Worm (Caenorhabditis elegans) whole organism, young adult: ENCODE results near the gene E02H4.8.
A peak's percentile ranks its signal among the peaks of the same experiment; 100 is the strongest.

Experiments used
- B0019.2 ChIP-seq: fragments of 200-800 bp; sonication (Bioruptor generic); conservative IDR thresholded peaks from 2 replicates; pipeline ENCODE4 v1.3.6; 2022; ENCODE audit warnings: missing genetic modification reagents, missing genetic modification characterization, missing compliant biosample characterization
- C06A6.2 ChIP-seq: fragments of 200-800 bp; sonication (Bioruptor generic); conservative IDR thresholded peaks from 2 replicates; pipeline ENCODE4 v1.3.6; 2022; ENCODE audit warnings: missing genetic modification characterization, missing compliant biosample characterization
- F23B12.7 ChIP-seq: sonication (generic microtip); optimal IDR thresholded peaks from 2 replicates; lab custom pipeline; 2017; ENCODE audit warnings: missing genetic modification characterization, mild to moderate bottlenecking, missing compliant biosample characterization, antibody characterized with exemption, moderate library complexity; ENCODE audit not compliant: insufficient read depth
- F33H1.4 ChIP-seq: fragments of 200-800 bp; sonication (Bioruptor generic); IDR thresholded peaks from 2 replicates; pipeline ENCODE4 v1.3.6; 2022; ENCODE audit warnings: missing genetic modification reagents, missing genetic modification characterization, missing compliant biosample characterization
- F37B4.10 ChIP-seq: fragments of 200-800 bp; sonication (Bioruptor generic); IDR thresholded peaks from 2 replicates; pipeline ENCODE4 v1.3.6; 2022; ENCODE audit warnings: missing genetic modification characterization, missing compliant biosample characterization
- F57A8.1 ChIP-seq: fragments of 200-800 bp; sonication (Bioruptor generic); optimal IDR thresholded peaks from 2 replicates; lab custom pipeline; 2018; ENCODE audit warnings: mild to moderate bottlenecking, missing genetic modification characterization, moderate library complexity, missing compliant biosample characterization
- Y56A3A.18 ChIP-seq: fragments of 200-800 bp; sonication (Bioruptor generic); IDR thresholded peaks from 2 replicates; pipeline ENCODE4 v1.3.6; 2022; ENCODE audit warnings: missing genetic modification reagents, missing genetic modification characterization, missing compliant biosample characterization
- aptf-2 ChIP-seq: fragments of 200-800 bp; sonication (Bioruptor generic); conservative IDR thresholded peaks from 2 replicates; pipeline ENCODE4 v1.3.6; 2022; ENCODE audit warnings: missing genetic modification reagents, missing genetic modification characterization, missing compliant biosample characterization
- atf-7 ChIP-seq: sonication (generic microtip); optimal IDR thresholded peaks from 2 replicates; lab custom pipeline; 2017; ENCODE audit warnings: mild to moderate bottlenecking, missing genetic modification characterization, missing compliant biosample characterization
- athp-1 ChIP-seq: sonication (generic microtip); optimal IDR thresholded peaks from 2 replicates; lab custom pipeline; 2017; ENCODE audit warnings: mild to moderate bottlenecking, missing genetic modification characterization, missing compliant biosample characterization
- ccch-3 ChIP-seq: fragments of 200-800 bp; sonication (Bioruptor generic); optimal IDR thresholded peaks from 2 replicates; lab custom pipeline; 2018; ENCODE audit warnings: mild to moderate bottlenecking, missing genetic modification characterization, missing compliant biosample characterization
- cebp-1 ChIP-seq, 2 experiments: fragments of 200-800 bp in 1 of 2; sonication (Bioruptor generic) in 1 of 2; sonication (generic microtip) in 1 of 2; IDR thresholded peaks in 1 of 2; optimal IDR thresholded peaks in 1 of 2; 2 replicates each; pipeline versions ENCODE4 v1.3.6 to Lab custom; 2017 to 2022; ENCODE audit warnings: missing compliant biosample characterization in 2 of 2, missing genetic modification characterization in 2 of 2, mild to moderate bottlenecking in 1 of 2, missing genetic modification reagents in 1 of 2, moderate library complexity in 1 of 2
- ceh-27 ChIP-seq: fragments of 200-800 bp; sonication (Bioruptor generic); optimal IDR thresholded peaks from 2 replicates; lab custom pipeline; 2018; ENCODE audit warnings: mild to moderate bottlenecking, missing genetic modification characterization, moderate library complexity, missing compliant biosample characterization
- dpff-1 ChIP-seq: sonication (generic microtip); optimal IDR thresholded peaks from 2 replicates; lab custom pipeline; 2017; ENCODE audit warnings: mild to moderate bottlenecking, missing genetic modification characterization, missing compliant biosample characterization
- ets-4 ChIP-seq: fragments of 200-800 bp; sonication (Bioruptor generic); optimal IDR thresholded peaks from 2 replicates; lab custom pipeline; 2018; ENCODE audit warnings: mild to moderate bottlenecking, missing genetic modification characterization, missing compliant biosample characterization
- fkh-3 ChIP-seq: sonication (generic microtip); optimal IDR thresholded peaks from 2 replicates; lab custom pipeline; 2016; ENCODE audit warnings: mild to moderate bottlenecking, missing genetic modification characterization, missing compliant biosample characterization
- him-1 ChIP-seq: sonication (generic microtip); optimal IDR thresholded peaks from 2 replicates; lab custom pipeline; 2016; ENCODE audit warnings: missing genotype, missing genetic modification reagents, missing genetic modification characterization, missing compliant biosample characterization
- hlh-26 ChIP-seq: fragments of 200-800 bp; sonication (Bioruptor generic); conservative IDR thresholded peaks from 2 replicates; pipeline ENCODE4 v1.3.6; 2022; ENCODE audit warnings: missing genetic modification reagents, missing genetic modification characterization, missing compliant biosample characterization
- lir-1 ChIP-seq: fragments of 200-800 bp; sonication (Bioruptor generic); conservative IDR thresholded peaks from 2 replicates; pipeline ENCODE4 v1.3.6; 2022; ENCODE audit warnings: missing genetic modification reagents, missing genetic modification characterization, missing compliant biosample characterization
- madf-8 ChIP-seq: fragments of 200-800 bp; sonication (Bioruptor generic); conservative IDR thresholded peaks from 2 replicates; pipeline ENCODE4 v1.3.6; 2022; ENCODE audit warnings: missing genetic modification reagents, missing genetic modification characterization, missing compliant biosample characterization
- mcd-1 ChIP-seq: fragments of 200-800 bp; sonication (Bioruptor generic); IDR thresholded peaks from 2 replicates; pipeline ENCODE4 v1.3.6; 2022; ENCODE audit warnings: missing genetic modification reagents, missing genetic modification characterization, missing compliant biosample characterization
- mxl-1 ChIP-seq: sonication (generic microtip); optimal IDR thresholded peaks from 2 replicates; lab custom pipeline; 2016; ENCODE audit warnings: missing genetic modification characterization, missing compliant biosample characterization
- nfya-1 ChIP-seq: sonication (generic microtip); optimal IDR thresholded peaks from 2 replicates; lab custom pipeline; 2017; ENCODE audit warnings: antibody characterized with exemption, missing compliant biosample characterization, missing genetic modification characterization, borderline replicate concordance; ENCODE audit not compliant: insufficient read depth
- nhr-179 ChIP-seq: sonication (generic microtip); optimal IDR thresholded peaks from 2 replicates; lab custom pipeline; 2016; ENCODE audit warnings: mild to moderate bottlenecking, missing genetic modification characterization, missing compliant biosample characterization
- nhr-80 ChIP-seq: sonication (generic microtip); optimal IDR thresholded peaks from 2 replicates; lab custom pipeline; 2016; ENCODE audit warnings: missing genetic modification characterization, missing compliant biosample characterization
- nhr-90 ChIP-seq: sonication (generic microtip); optimal IDR thresholded peaks from 2 replicates; lab custom pipeline; 2016; ENCODE audit warnings: missing genotype, mild to moderate bottlenecking, missing genetic modification characterization, missing compliant biosample characterization
- pha-4 ChIP-seq: fragments of 150-350 bp; sonication (generic microtip); optimal IDR thresholded peaks from 2 replicates; lab custom pipeline; 2014; ENCODE audit warnings: missing biosample characterization, missing genetic modification reagents, missing genetic modification characterization
- rcor-1 ChIP-seq: fragments of 200-800 bp; sonication (Bioruptor generic); IDR thresholded peaks from 2 replicates; pipeline ENCODE4 v1.3.6; 2022; ENCODE audit warnings: missing genetic modification reagents, missing genetic modification characterization, missing compliant biosample characterization
- sptf-2 ChIP-seq: fragments of 200-800 bp; sonication (Bioruptor generic); optimal IDR thresholded peaks from 2 replicates; lab custom pipeline; 2018; ENCODE audit warnings: mild to moderate bottlenecking, missing genetic modification characterization, missing compliant biosample characterization
- ztf-22 ChIP-seq: fragments of 200-800 bp; sonication (Bioruptor generic); optimal IDR thresholded peaks from 2 replicates; lab custom pipeline; 2018; ENCODE audit warnings: mild to moderate bottlenecking, missing genetic modification characterization, moderate library complexity, missing compliant biosample characterization
- ztf-25 ChIP-seq: fragments of 200-800 bp; sonication (Bioruptor generic); IDR thresholded peaks from 2 replicates; pipeline ENCODE4 v1.3.6; 2022; ENCODE audit warnings: missing genetic modification reagents, missing genetic modification characterization, missing compliant biosample characterization
- ztf-6 ChIP-seq: fragments of 200-800 bp; sonication (Bioruptor generic); IDR thresholded peaks from 2 replicates; pipeline ENCODE4 v1.3.6; 2022; ENCODE audit warnings: missing genetic modification reagents, missing genetic modification characterization, missing compliant biosample characterization

The E02H4.8 gene

DNA sequence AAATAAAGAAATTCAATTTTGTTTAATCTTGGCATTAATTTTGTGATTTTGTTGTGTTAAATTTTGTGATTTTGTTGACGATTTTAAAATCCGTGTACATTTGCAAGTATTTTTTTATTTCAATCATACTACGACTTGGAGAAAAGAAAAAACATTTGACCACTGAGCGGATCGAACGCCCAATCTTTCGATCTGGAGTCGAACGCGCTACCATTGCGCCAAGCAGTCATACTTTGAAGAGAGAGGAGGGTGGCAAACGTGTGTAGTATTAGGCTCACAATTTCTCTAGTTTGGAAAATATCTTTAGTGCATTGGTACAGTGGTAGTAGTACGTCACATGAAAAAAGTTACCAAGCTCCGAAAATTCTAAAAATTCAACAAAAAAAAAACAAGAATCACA is 34.6 kb downstream of the E02H4.8 start (continued):
- TF ChIP-seq sptf-2: no peak
- TF ChIP-seq ztf-6 (GFP tag; lab: Robert Waterston, UW): no peak
- TF ChIP-seq atf-7 (tag; lab: Kevin White, UChicago): no peak
- TF ChIP-seq aptf-2 (GFP tag; lab: Robert Waterston, UW): no peak
- no peak for TF ChIP-seq ets-4
- no peak for TF ChIP-seq F37B4.10
- no peak for TF ChIP-seq mcd-1 (GFP tag; lab: Robert Waterston, UW)
- TF ChIP-seq nhr-179 (tag; lab: Kevin White, UChicago): peak; percentile 58
- TF ChIP-seq rcor-1 (GFP tag; lab: Robert Waterston, UW): no peak
- no peak for TF ChIP-seq F33H1.4 (GFP tag; lab: Robert Waterston, UW)
- TF ChIP-seq madf-8: no peak
- TF ChIP-seq ccch-3: no peak
- no peak for TF ChIP-seq fkh-3
- TF ChIP-seq ceh-27: no peak

- TF ChIP-seq mxl-1 (tag; lab: Kevin White, UChicago) (no peak), madf-8 (no peak), him-1 (tag; lab: Kevin White, UChicago) (no peak), ztf-25 (GFP tag; lab: Robert Waterston, UW) (no peak), F37B4.10 (no peak), F57A8.1 (GFP tag; lab: Kevin White, UChicago) (no peak), B0019.2 (GFP tag; lab: Robert Waterston, UW) (no peak), athp-1 (tag; lab: Kevin White, UChicago) (no peak)
Observed at ce11 chrX:14225273-14225672, 38.1 kb downstream of the E02H4.8 start, which contains the start of gene cyp-13B2. Gene cyp-13B2, plus strand, starts transcription at chrX:14225573.

DNA sequence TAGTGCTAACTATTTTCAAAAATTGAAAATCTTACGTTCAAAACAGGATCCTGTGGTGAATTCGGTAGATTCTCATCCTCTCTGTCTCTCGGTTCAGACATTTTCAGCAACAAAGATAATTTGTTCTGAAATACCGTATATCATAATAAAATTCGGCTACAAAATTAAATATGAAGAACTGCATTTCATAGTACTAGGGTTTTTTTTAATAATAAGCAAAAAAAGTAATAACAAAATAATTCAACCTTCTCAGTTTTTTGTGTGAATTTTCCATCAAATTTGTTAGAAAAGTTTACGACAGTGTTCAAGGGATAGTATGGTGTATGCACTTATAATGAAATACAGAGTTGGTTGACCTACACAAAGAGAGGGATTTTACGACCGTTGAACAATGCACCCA is 40.2 kb downstream of the E02H4.8 start, which contains the start of gene K06G5.3:
K06G5.3 (minus strand) TSS at position 101 of the 400 bp plus-strand sequence.
- no peak for TF ChIP-seq nfya-1

DNA sequence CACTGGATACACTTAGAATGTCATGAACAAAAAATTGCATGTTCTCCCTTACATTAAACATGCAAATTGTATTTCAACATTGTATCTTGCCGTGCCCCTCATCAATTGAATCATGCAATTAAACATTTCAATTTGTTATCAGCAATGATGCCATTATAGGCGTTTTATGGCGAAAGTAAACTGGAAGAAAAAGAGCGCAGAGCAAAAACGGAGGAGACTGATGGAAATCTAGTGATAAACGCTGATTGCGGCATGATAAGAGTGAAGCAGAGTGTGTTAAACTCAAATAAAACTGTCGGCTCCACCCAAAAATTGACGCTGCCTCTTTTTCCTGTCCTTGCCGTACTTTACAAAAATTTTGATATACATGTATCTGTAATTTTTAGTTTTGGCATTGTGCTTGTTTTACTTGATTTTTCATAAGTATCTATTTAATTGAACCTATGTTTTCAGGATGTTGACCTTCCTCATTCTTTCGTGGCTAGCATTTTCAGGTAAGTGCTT is 48.8 kb downstream of the E02H4.8 start, which contains the start of gene K06G5.1:
K06G5.1 (plus strand) TSS at position 454 of the 504 bp plus-strand sequence.
- TF ChIP-seq nhr-80 (peak; percentile 98), hlh-26 (GFP tag; lab: Robert Waterston, UW) (no peak), ztf-22 (GFP tag; lab: Kevin White, UChicago) (peak; percentile 12), dpff-1 (tag; lab: Kevin White, UChicago) (no peak), C06A6.2 (GFP tag; lab: Robert Waterston, UW) (no peak), nhr-90 (tag; lab: Kevin White, UChicago) (no peak), F23B12.7 (tag; lab: Kevin White, UChicago) (peak; percentile 12), Y56A3A.18 (no peak), lir-1 (GFP tag; lab: Robert Waterston, UW) (no peak), athp-1 (tag; lab: Kevin White, UChicago) (no peak), atf-7 (tag; lab: Kevin White, UChicago) (peak; percentile 40), cebp-1 (GFP tag; IDR thresholded peaks at IDR 0.05; lab: Robert Waterston, UW) (no peak), cebp-1 (tag; optimal IDR thresholded peaks at IDR 0.05; lab: Kevin White, UChicago) (peak; percentile 64), ets-4 (peak; percentile 81), pha-4 (tag; lab: Kevin White, UChicago) (peak; percentile 44)
- TF ChIP-seq, all 124 proteins: peak for 7
